Fruit fly (Drosophila melanogaster): ENCODE measurements around the gene Sema1a.

Sema1a gene

DNA sequence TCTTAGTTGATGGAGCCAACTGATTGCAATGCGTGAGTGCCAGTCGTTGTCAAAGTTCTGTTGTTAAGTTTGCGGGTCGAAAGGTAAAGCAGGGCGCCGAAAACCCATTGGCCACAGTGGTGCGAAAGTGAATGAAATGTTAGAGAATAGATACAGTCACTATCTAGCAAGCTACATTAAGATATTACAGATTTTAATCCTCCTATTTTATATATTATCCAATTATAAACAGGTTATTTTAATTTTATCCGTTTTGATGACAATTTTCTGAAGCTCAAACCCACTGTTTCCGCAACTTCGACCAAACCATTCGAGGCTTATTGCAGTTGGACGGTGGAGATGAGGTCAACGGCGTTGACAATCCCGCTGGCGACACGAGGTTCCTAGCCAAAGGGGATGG is 10.5 kb downstream of the Sema1a start (continued):
- TF ChIP-seq CG34376 (GFP tag; optimal IDR thresholded peaks at IDR 0.05) (no peak), CG6854 (GFP tag; optimal IDR thresholded peaks at IDR 0.05) (no peak), CG6765 (GFP tag; optimal IDR thresholded peaks at IDR 0.05) (no peak), CG31224 (GFP tag; IDR thresholded peaks at IDR 0.05) (no peak), zf30C (GFP tag; optimal IDR thresholded peaks at IDR 0.05) (no peak), CG10321 (GFP tag; IDR thresholded peaks at IDR 0.05) (no peak), CG1832 (GFP tag; optimal IDR thresholded peaks at IDR 0.05) (no peak), ham (GFP tag; IDR thresholded peaks at IDR 0.05) (no peak), CG10366 (GFP tag; IDR thresholded peaks at IDR 0.05) (peak; percentile 24; the same call in 1 of the 2 replicates), ranshi (GFP tag; IDR thresholded peaks at IDR 0.05) (0 out of 2 replicates have a peak, but pooled peaks have one; percentile 60), sens (GFP tag) (peak; percentile 49), NK7.1 (GFP tag; optimal IDR thresholded peaks at IDR 0.05) (no peak), Hey (tag; optimal IDR thresholded peaks at IDR 0.05) (no peak), Doc2 (GFP tag; IDR thresholded peaks at IDR 0.05) (no peak), Hmr (GFP tag; optimal IDR thresholded peaks at IDR 0.05) (no peak), bigmax (GFP tag; optimal IDR thresholded peaks at IDR 0.05) (no peak), Adf1 (GFP tag; IDR thresholded peaks at IDR 0.05) (no peak), Eip74EF (GFP tag; optimal IDR thresholded peaks at IDR 0.05) (no peak), wdn (GFP tag; IDR thresholded peaks at IDR 0.05) (no peak), CG13287 (GFP tag; IDR thresholded peaks at IDR 0.05; ENCODE audit: partially characterized antibody) (no peak), Sox100B (GFP tag; optimal IDR thresholded peaks at IDR 0.05) (peak; percentile 9), maf-S (GFP tag; optimal IDR thresholded peaks at IDR 0.05) (no peak), Dad (GFP tag; optimal IDR thresholded peaks at IDR 0.05) (no peak), Blimp-1 (GFP tag; optimal IDR thresholded peaks at IDR 0.05) (peak; percentile 65), CG2116 (GFP tag; optimal IDR thresholded peaks at IDR 0.05) (no peak), CG10274 (GFP tag; optimal IDR thresholded peaks at IDR 0.05) (no peak), CG15011 (GFP tag; optimal IDR thresholded peaks at IDR 0.05) (no peak), gce (GFP tag; IDR thresholded peaks at IDR 0.05) (no peak), sr (GFP tag; IDR thresholded peaks at IDR 0.05) (no peak), CG1233 (GFP tag; optimal IDR thresholded peaks at IDR 0.05) (no peak), schlank (tag; optimal IDR thresholded peaks at IDR 0.05) (no peak), ci (GFP tag; IDR thresholded peaks at IDR 0.05) (peak; percentile 70), CG31365 (tag; optimal IDR thresholded peaks at IDR 0.05) (no peak), CoRest (tag; optimal IDR thresholded peaks at IDR 0.05) (no peak), hb (GFP tag; IDR thresholded peaks at IDR 0.05; ENCODE audit: partially characterized antibody) (no peak), CrebB (tag; optimal IDR thresholded peaks at IDR 0.05) (no peak), jigr1 (GFP tag; IDR thresholded peaks at IDR 0.05) (no peak), en (GFP tag; optimal IDR thresholded peaks at IDR 0.05) (no peak), CG7556 (GFP tag; optimal IDR thresholded peaks at IDR 0.05) (no peak), CG3838 (GFP tag; optimal IDR thresholded peaks at IDR 0.05) (no peak), CG33557 (GFP tag; optimal IDR thresholded peaks at IDR 0.05) (no peak), CG12942 (GFP tag; optimal IDR thresholded peaks at IDR 0.05) (peak; percentile 3), fd96Cb (tag; optimal IDR thresholded peaks at IDR 0.05) (peak; percentile 46), CG9609 (GFP tag; optimal IDR thresholded peaks at IDR 0.05) (no peak), Oaz (GFP tag; IDR thresholded peaks at IDR 0.05) (0 out of 2 replicates have a peak, but pooled peaks have one; percentile 6), Spps (tag; optimal IDR thresholded peaks at IDR 0.05) (peak; percentile 41), Dip2 (GFP tag; IDR thresholded peaks at IDR 0.05) (no peak), CG8944 (GFP tag; optimal IDR thresholded peaks at IDR 0.05) (no peak), nmo (GFP tag; optimal IDR thresholded peaks at IDR 0.05) (peak; percentile 39), CG14050 (GFP tag; IDR thresholded peaks at IDR 0.05) (no peak), esg (GFP tag; conservative IDR thresholded peaks at IDR 0.05) (no peak; the same call in 1 of the 2 replicates), CHES-1-like (GFP tag; optimal IDR thresholded peaks at IDR 0.05) (no peak)

Data from whole organism, embryonic.